Fruit fly (Drosophila melanogaster): ENCODE data around the gene PQBP1.

Gene PQBP1

DNA sequence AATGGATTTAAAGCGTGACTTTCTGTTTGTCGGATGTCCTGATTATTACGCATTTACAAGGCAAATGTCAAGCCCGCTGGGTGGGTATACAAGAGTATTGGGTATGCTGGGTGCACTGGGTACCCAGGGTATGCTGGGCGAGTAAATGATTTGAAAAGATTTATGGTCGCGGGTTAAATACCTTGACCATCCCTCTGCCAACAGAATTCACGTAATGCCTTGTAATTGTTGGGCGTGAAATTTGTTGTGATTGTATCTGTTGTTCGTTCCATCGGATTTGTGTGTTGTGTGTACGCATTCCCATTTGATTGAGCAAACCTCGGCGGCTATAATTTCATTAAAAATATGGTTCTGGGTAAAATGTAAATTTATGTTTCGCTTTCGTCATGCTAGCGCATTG lies 13.1 kb downstream of the PQBP1 start:
- TF ChIP-seq CG32264 (GFP tag; optimal IDR thresholded peaks at IDR 0.05) = no peak
- no peak for TF ChIP-seq Jra (GFP tag; optimal IDR thresholded peaks at IDR 0.05)
- TF ChIP-seq fru (GFP tag; optimal IDR thresholded peaks at IDR 0.05) = no peak
- TF ChIP-seq dmrt93B (GFP tag; optimal IDR thresholded peaks at IDR 0.05) = no peak
- TF ChIP-seq rgr (GFP tag; optimal IDR thresholded peaks at IDR 0.05) = no peak
- no peak for TF ChIP-seq woc (GFP tag; optimal IDR thresholded peaks at IDR 0.05)
- TF ChIP-seq sage (GFP tag; optimal IDR thresholded peaks at IDR 0.05) = no peak
- no peak for TF ChIP-seq N (GFP tag; optimal IDR thresholded peaks at IDR 0.05)
- no peak for TF ChIP-seq psq (GFP tag; optimal IDR thresholded peaks at IDR 0.05)
- no peak for TF ChIP-seq lola (GFP tag; optimal IDR thresholded peaks at IDR 0.05)
- TF ChIP-seq Myc (optimal IDR thresholded peaks at IDR 0.05) = no peak
- no peak for TF ChIP-seq h (GFP tag; optimal IDR thresholded peaks at IDR 0.05)
- no peak for TF ChIP-seq brk (GFP tag; optimal IDR thresholded peaks at IDR 0.05)
- no peak for TF ChIP-seq HLH106 (tag; optimal IDR thresholded peaks at IDR 0.05)
- no peak for TF ChIP-seq Dif (GFP tag; optimal IDR thresholded peaks at IDR 0.05; ENCODE audit: partially characterized antibody)
- no peak for TF ChIP-seq Dfd (GFP tag; optimal IDR thresholded peaks at IDR 0.05)
- no peak for TF ChIP-seq br (GFP tag; optimal IDR thresholded peaks at IDR 0.05)
- no peak for TF ChIP-seq OdsH (GFP tag; optimal IDR thresholded peaks at IDR 0.05)
- no peak for TF ChIP-seq Vsx2 (GFP tag; optimal IDR thresholded peaks at IDR 0.05; ENCODE audit: partially characterized antibody)
- TF ChIP-seq jim (GFP tag; optimal IDR thresholded peaks at IDR 0.05) = no peak

DNA sequence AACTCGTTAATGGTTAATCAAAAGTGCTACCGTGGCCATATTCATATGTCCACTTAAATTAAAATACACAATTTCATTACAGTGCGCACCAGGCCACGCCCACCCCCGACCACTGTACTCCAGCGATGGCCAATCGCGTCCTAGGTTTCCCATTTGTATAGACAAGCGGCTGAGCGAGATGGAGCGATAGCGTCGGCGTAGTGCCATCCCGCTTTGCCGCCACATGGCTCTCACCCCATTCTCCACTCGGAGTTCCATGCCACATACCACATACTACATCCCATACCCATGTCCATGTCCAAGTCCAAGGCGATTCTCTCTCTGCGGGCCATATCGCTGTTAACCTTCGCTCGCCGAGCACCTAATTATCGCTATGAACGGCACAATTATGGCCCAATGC lies 14.9 kb downstream of the PQBP1 start:
- TF ChIP-seq Hr83 (GFP tag; optimal IDR thresholded peaks at IDR 0.05; ENCODE audit: poor library complexity, severe bottlenecking) (peak; percentile 57), ey (GFP tag; optimal IDR thresholded peaks at IDR 0.05) (no peak), br (GFP tag; optimal IDR thresholded peaks at IDR 0.05) (no peak), GATAd (GFP tag; optimal IDR thresholded peaks at IDR 0.05) (no peak), sage (GFP tag; optimal IDR thresholded peaks at IDR 0.05) (no peak), Dif (GFP tag; optimal IDR thresholded peaks at IDR 0.05; ENCODE audit: partially characterized antibody) (peak; percentile 40)

DNA sequence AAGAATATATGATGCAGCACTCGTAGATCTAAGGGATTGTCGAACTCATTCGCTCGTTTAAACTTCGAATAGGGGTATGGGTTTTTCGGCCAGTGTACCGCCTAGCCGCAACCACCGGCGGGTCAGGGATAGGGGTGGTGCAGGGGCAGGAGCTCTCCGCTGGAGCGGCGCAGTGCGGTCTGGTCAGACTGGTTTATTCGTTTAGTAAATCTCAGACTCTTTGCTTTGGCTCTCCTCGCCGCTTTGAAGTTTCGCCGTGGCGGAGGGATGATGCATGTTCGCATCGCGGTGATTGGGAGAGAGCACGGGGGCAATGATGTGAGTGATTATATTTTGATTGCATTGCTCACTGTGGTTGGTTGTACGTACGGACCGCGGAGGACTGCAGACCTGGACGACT lies 16.8 kb downstream of the PQBP1 start, which contains the start of gene fd96Ca:
TSS of gene fd96Ca (plus strand) at position 337 of the 400 bp plus-strand sequence.
- peak; percentile 67 for TF ChIP-seq Vsx2 (GFP tag; optimal IDR thresholded peaks at IDR 0.05; ENCODE audit: partially characterized antibody)
- no peak for TF ChIP-seq dsf (GFP tag; optimal IDR thresholded peaks at IDR 0.05; ENCODE audit: borderline replicate concordance)
- no peak for TF ChIP-seq psq (GFP tag; optimal IDR thresholded peaks at IDR 0.05)
- peak; percentile 38 for TF ChIP-seq Dif (GFP tag; optimal IDR thresholded peaks at IDR 0.05; ENCODE audit: partially characterized antibody)
- no peak for TF ChIP-seq usp (GFP tag; optimal IDR thresholded peaks at IDR 0.05)
- no peak for TF ChIP-seq Sp1 (GFP tag; optimal IDR thresholded peaks at IDR 0.05)
- peak; percentile 38 for TF ChIP-seq woc (GFP tag; optimal IDR thresholded peaks at IDR 0.05)

DNA sequence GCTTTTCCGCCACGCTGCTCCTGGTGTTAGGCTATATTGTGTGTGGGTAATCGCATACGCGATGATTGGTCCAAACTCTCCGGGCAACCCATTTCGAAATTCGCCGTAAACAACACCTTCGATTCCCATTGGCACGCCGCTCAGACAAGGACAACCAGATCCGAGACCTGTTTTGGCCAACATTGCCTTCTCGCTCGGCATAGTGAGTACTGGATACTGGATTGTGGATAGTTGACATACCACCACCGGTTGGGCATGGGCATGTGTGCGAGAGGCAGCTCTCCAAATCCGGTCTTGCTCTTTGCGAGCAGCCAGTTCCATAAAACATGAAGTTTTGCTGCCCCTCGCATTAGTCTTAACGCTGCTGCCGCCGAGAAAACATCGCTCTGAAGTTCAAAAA lies 29.0 kb downstream of the PQBP1 start, which contains the start of gene fd96Cb:
TSS of gene fd96Cb (plus strand) at position 374 of the 400 bp plus-strand sequence.
- TF ChIP-seq dmrt93B (GFP tag; optimal IDR thresholded peaks at IDR 0.05) = no peak
- TF ChIP-seq Dif (GFP tag; optimal IDR thresholded peaks at IDR 0.05; ENCODE audit: partially characterized antibody) = peak; percentile 94
- peak; percentile 96 for TF ChIP-seq Vsx2 (GFP tag; optimal IDR thresholded peaks at IDR 0.05; ENCODE audit: partially characterized antibody)
- TF ChIP-seq dl (GFP tag; optimal IDR thresholded peaks at IDR 0.05; ENCODE audit: insufficient read depth in 1 of 2, partially characterized antibody in 2 of 2) = peak; percentile 30 to 74
- no peak for TF ChIP-seq fru (GFP tag; optimal IDR thresholded peaks at IDR 0.05)
- TF ChIP-seq h (GFP tag; optimal IDR thresholded peaks at IDR 0.05) = no peak
- TF ChIP-seq psq (GFP tag; optimal IDR thresholded peaks at IDR 0.05) = no peak
- TF ChIP-seq lola (GFP tag; optimal IDR thresholded peaks at IDR 0.05) = no peak
- no peak for TF ChIP-seq Rel (GFP tag; optimal IDR thresholded peaks at IDR 0.05)
- peak; percentile 16 for TF ChIP-seq Rel (tag; optimal IDR thresholded peaks at IDR 0.05)

DNA sequence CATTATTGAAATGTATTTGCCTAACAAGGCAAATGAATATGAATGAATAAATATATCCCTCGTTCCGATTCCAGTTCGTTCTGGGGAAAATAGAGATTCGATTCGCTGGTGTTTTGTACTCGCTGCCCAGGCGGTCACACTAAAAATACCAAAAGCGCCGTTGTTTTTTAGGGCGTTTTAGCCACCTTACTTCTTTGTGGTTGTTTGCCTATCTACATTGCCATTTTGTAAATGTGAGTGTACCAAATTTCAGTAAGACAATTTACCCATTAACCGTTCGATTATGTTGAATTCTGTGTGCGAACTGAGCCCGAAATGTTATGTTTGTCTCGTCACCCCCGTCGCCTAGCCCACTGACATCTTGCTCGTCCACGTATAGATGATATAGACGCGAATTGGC lies 31.9 kb downstream of the PQBP1 start, which contains the start of the genes CG33095 and CG33096:
TSS of gene CG33095 (plus strand) at position 187 of the 400 bp plus-strand sequence.
TSS of gene CG33096 (plus strand) at position 187 of the 400 bp plus-strand sequence.
- TF ChIP-seq woc (GFP tag; optimal IDR thresholded peaks at IDR 0.05) = peak; percentile 62
- no peak for TF ChIP-seq rgr (GFP tag; optimal IDR thresholded peaks at IDR 0.05)
- peak; percentile 19 for TF ChIP-seq Dif (GFP tag; optimal IDR thresholded peaks at IDR 0.05; ENCODE audit: partially characterized antibody)

DNA sequence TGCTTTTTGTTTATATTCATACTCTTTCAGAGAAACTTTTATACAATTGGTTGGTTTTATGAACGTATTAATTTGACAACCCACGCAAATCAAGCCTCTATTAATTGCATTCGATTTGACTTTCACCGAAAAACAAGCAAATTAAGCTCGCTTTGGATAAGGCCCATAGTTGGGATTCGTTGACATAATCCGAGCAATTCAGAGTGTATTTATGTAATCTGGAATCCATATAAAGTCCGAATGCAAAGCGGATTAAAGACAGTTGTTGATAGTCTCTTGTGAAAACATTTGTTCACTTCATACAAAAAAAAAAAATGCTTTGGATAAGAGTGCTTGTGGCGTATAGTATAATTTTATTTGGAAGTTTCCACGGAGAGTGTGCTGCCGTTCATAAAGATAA lies 36.7 kb downstream of the PQBP1 start, which contains the start of gene CG45095:
TSS of gene CG45095 (plus strand) at position 301 of the 400 bp plus-strand sequence.
- no peak for TF ChIP-seq Sp1 (GFP tag; optimal IDR thresholded peaks at IDR 0.05)
- no peak for TF ChIP-seq Hr78 (GFP tag; optimal IDR thresholded peaks at IDR 0.05)
- TF ChIP-seq Vsx2 (GFP tag; optimal IDR thresholded peaks at IDR 0.05; ENCODE audit: partially characterized antibody) = no peak
- TF ChIP-seq lola (GFP tag; optimal IDR thresholded peaks at IDR 0.05) = no peak
- TF ChIP-seq jim (GFP tag; optimal IDR thresholded peaks at IDR 0.05) = no peak
- TF ChIP-seq HLH106 (tag; optimal IDR thresholded peaks at IDR 0.05) = no peak
- TF ChIP-seq tai (GFP tag; optimal IDR thresholded peaks at IDR 0.05) = no peak
- no peak for TF ChIP-seq foxo (GFP tag; optimal IDR thresholded peaks at IDR 0.05)
